Worm (Caenorhabditis elegans) whole organism, midembryonic: ENCODE results near the gene ncx-1.

Experiments used
- T22C8.4 ChIP-seq: fragments of 200-800 bp; sonication (Bioruptor generic); IDR thresholded peaks from 2 replicates; pipeline ENCODE4 v1.3.6; 2022; ENCODE audit warnings: missing genetic modification characterization, missing compliant biosample characterization
- cog-1 ChIP-seq: sonication (generic microtip); optimal IDR thresholded peaks from 2 replicates; lab custom pipeline; 2016; ENCODE audit warnings: missing genetic modification characterization, missing compliant biosample characterization
- flt-1 ChIP-seq: fragments of 200-800 bp; sonication (Bioruptor generic); IDR thresholded peaks from 2 replicates; pipeline ENCODE4 v1.3.6; 2022; ENCODE audit warnings: missing genetic modification characterization, missing compliant biosample characterization
- klf-2 ChIP-seq: fragments of 200-800 bp; sonication (Bioruptor generic); conservative IDR thresholded peaks from 2 replicates; pipeline ENCODE4 v1.3.6; 2022; ENCODE audit warnings: missing genetic modification reagents, missing genetic modification characterization, missing compliant biosample characterization
- med-1 ChIP-seq: sonication (generic microtip); optimal IDR thresholded peaks from 2 replicates; lab custom pipeline; 2017; ENCODE audit warnings: missing genetic modification characterization, mild to moderate bottlenecking, missing compliant biosample characterization, antibody characterized with exemption, missing genetic modification reagents; ENCODE audit not compliant: insufficient read depth
- ref-1 ChIP-seq: fragments of 200-800 bp; sonication (Bioruptor generic); conservative IDR thresholded peaks from 2 replicates; pipeline ENCODE4 v1.3.6; 2022; ENCODE audit warnings: missing genetic modification reagents, missing genetic modification characterization, missing compliant biosample characterization
- tab-1 ChIP-seq: fragments of 200-800 bp; sonication (Bioruptor generic); IDR thresholded peaks from 2 replicates; pipeline ENCODE4 v1.3.6; 2022; ENCODE audit warnings: missing genetic modification characterization, missing compliant biosample characterization
- ztf-23 ChIP-seq: fragments of 200-800 bp; sonication (Bioruptor generic); IDR thresholded peaks from 2 replicates; pipeline ENCODE4 v1.3.6; 2022; ENCODE audit warnings: missing genetic modification reagents, missing genetic modification characterization, missing compliant biosample characterization
- ztf-29 ChIP-seq: fragments of 200-800 bp; sonication (Bioruptor generic); IDR thresholded peaks from 2 replicates; pipeline ENCODE4 v1.3.6; 2022; ENCODE audit warnings: missing genetic modification reagents, missing genetic modification characterization, missing compliant biosample characterization

DNA sequence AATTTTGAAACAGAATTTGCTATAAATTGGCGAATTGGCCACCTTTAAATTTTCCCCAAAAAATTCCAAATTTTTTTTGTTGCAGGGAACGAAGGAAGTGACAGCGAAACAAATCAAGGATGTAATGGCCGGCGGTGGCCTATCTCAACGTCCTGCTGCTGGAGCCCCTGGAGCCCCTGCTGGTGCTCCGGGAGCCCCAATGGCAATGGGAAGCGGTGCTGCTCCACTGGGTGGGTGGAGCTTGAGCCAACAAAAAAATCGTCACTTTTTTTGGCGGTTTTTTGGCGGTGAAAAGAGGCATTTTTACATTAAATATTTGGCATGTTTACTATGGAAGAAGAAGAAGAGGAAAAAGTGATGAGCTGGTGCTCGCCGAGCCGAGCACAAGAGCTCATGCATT, 23.3 kb downstream of the ncx-1 start:
- TF ChIP-seq ztf-29 (GFP tag; lab: Robert Waterston, UW), result no peak
- TF ChIP-seq T22C8.4, result no peak
- no peak for TF ChIP-seq flt-1 (GFP tag; lab: Robert Waterston, UW)
- no peak for TF ChIP-seq ref-1 (GFP tag; lab: Robert Waterston, UW)
- no peak for TF ChIP-seq tab-1 (GFP tag; lab: Robert Waterston, UW)
- no peak for TF ChIP-seq med-1 (GFP tag; lab: Kevin White, UChicago)
- TF ChIP-seq klf-2 (GFP tag; lab: Robert Waterston, UW), result no peak
- no peak for TF ChIP-seq ztf-23 (GFP tag; lab: Robert Waterston, UW)
- no peak for TF ChIP-seq cog-1 (tag; lab: Kevin White, UChicago)
